Worm (Caenorhabditis elegans) whole organism, L4 larva: ENCODE data around the gene F16G10.14.

Experiments used
- Y105C5A.15 ChIP-seq: fragments of 200-800 bp; sonication (Bioruptor generic); IDR thresholded peaks from 2 replicates; pipeline ENCODE4 v1.3.6; 2022; ENCODE audit warnings: missing genetic modification characterization, missing compliant biosample characterization
- Y5F2A.4 ChIP-seq: fragments of 200-800 bp; sonication (Bioruptor generic); optimal IDR thresholded peaks from 2 replicates; lab custom pipeline; 2018; ENCODE audit warnings: mild to moderate bottlenecking, missing genetic modification characterization, missing compliant biosample characterization
- ama-1 ChIP-seq: fragments of 150-350 bp; optimal IDR thresholded peaks from 2 replicates; lab custom pipeline; 2014; ENCODE audit warnings: inconsistent platforms, mixed read lengths
- ceh-82 ChIP-seq: sonication (generic microtip); optimal IDR thresholded peaks from 2 replicates; lab custom pipeline; 2017; ENCODE audit warnings: missing biosample characterization, missing genetic modification characterization
- lin-13 ChIP-seq: fragments of 150-350 bp; optimal IDR thresholded peaks from 2 replicates; lab custom pipeline; 2014; ENCODE audit warnings: missing biosample characterization, missing genetic modification reagents, missing genetic modification characterization
- lsy-2 ChIP-seq, 2 experiments: fragments of 150-350 bp in 1 of 2; sonication (generic microtip) in 1 of 2; optimal IDR thresholded peaks; 2 replicates each; lab custom pipeline; 2014 to 2017; ENCODE audit warnings: missing biosample characterization in 2 of 2, missing genetic modification characterization in 2 of 2
- madf-5 ChIP-seq, 2 experiments: fragments of 200-800 bp; sonication (Bioruptor generic); IDR thresholded peaks; 2 replicates each; pipeline ENCODE4 v1.3.6; 2022; ENCODE audit warnings: missing compliant biosample characterization in 2 of 2, missing genetic modification characterization in 2 of 2
- nhr-25 ChIP-seq: sonication (generic microtip); optimal IDR thresholded peaks from 2 replicates; lab custom pipeline; 2017; ENCODE audit warnings: missing genetic modification characterization, mild to moderate bottlenecking, missing compliant biosample characterization, antibody characterized with exemption, moderate library complexity, borderline replicate concordance; ENCODE audit not compliant: insufficient read depth
- rbr-2 ChIP-seq: sonication (generic microtip); optimal IDR thresholded peaks from 2 replicates; lab custom pipeline; 2016; ENCODE audit warnings: missing genotype, missing genetic modification characterization, missing compliant biosample characterization
- zag-1 ChIP-seq: fragments of 150-350 bp; optimal IDR thresholded peaks from 2 replicates; lab custom pipeline; 2014; ENCODE audit warnings: missing biosample characterization, missing genetic modification characterization

DNA sequence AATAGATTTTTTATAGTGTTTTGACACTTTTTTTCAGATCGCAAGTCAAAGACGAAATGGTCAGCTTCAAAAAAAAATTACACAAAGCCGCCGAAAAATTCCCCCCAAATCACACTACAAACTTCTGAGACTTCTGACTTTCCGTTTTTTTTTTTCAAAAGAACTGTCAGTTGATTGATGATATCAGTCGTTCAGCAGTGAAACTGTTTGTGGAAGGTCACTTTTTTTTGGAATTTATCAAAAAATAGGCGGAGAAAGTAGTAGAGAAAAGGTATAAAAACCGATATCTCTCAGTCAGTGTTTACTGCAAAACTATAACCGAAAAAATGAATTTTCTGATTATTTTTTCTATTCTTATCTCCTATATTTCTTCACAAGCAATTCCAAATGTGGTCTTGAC lies 45.8 kb downstream of the F16G10.14 start, which contains the start of gene F43C11.3:
- TF ChIP-seq ceh-82 (tag; lab: Kevin White, UChicago) (no peak), nhr-25 (no peak), rbr-2 (tag; lab: Kevin White, UChicago) (no peak), madf-5 (GFP tag; IDR thresholded peaks at IDR 0.05; lab: Robert Waterston, UW) (no peak), Y5F2A.4 (GFP tag; lab: Kevin White, UChicago) (no peak), Y105C5A.15 (no peak), ama-1 (lab: Kevin White, UChicago) (no peak), zag-1 (tag; lab: Kevin White, UChicago) (no peak), lsy-2 (tag; optimal IDR thresholded peaks at IDR 0.05; lab: Kevin White, UChicago) (no peak), lin-13 (GFP tag; lab: Kevin White, UChicago) (no peak)
